Worm (Caenorhabditis elegans) whole organism, L4 larva: ENCODE data around the gene frpr-19.

Source experiments
- F37D6.2 ChIP-seq: sonication (generic microtip); optimal IDR thresholded peaks from 2 replicates; lab custom pipeline; 2016; ENCODE audit warnings: mild to moderate bottlenecking, missing genetic modification characterization, missing compliant biosample characterization
- Y48G9A.11 ChIP-seq: fragments of 200-800 bp; sonication (Bioruptor generic); IDR thresholded peaks from 2 replicates; pipeline ENCODE4 v1.3.6; 2022; ENCODE audit warnings: missing genetic modification reagents, missing genetic modification characterization, missing compliant biosample characterization
- ZK337.2 ChIP-seq: fragments of 200-800 bp; sonication (Bioruptor generic); IDR thresholded peaks from 2 replicates; pipeline ENCODE4 v1.3.6; 2022; ENCODE audit warnings: missing genetic modification reagents, missing genetic modification characterization, missing compliant biosample characterization
- ZK546.5 ChIP-seq, 2 experiments: sonication (generic microtip); optimal IDR thresholded peaks; 2 replicates each; lab custom pipeline; 2017; ENCODE audit warnings: missing biosample characterization in 2 of 2, missing genetic modification characterization in 2 of 2
- aha-1 ChIP-seq: fragments of 150-350 bp; peaks from one replicate; lab custom pipeline; 2014; ENCODE audit warnings: missing biosample characterization, missing genetic modification characterization
- arid-1 ChIP-seq: fragments of 200-800 bp; sonication (Bioruptor generic); conservative IDR thresholded peaks from 2 replicates; pipeline ENCODE4 v1.3.6; 2022; ENCODE audit warnings: missing genetic modification reagents, missing genetic modification characterization, missing compliant biosample characterization
- attf-4 ChIP-seq: sonication (generic microtip); optimal IDR thresholded peaks from 3 replicates; lab custom pipeline; 2017; ENCODE audit warnings: missing biosample characterization, missing genetic modification characterization
- ceh-28 ChIP-seq: fragments of 150-350 bp; optimal IDR thresholded peaks from 2 replicates; lab custom pipeline; 2014; ENCODE audit warnings: missing biosample characterization, missing genetic modification reagents, missing genetic modification characterization
- ceh-32 ChIP-seq: sonication (generic microtip); optimal IDR thresholded peaks from 2 replicates; lab custom pipeline; 2016; ENCODE audit warnings: mild to moderate bottlenecking, missing genetic modification characterization, missing compliant biosample characterization; ENCODE audit not compliant: poor library complexity
- ceh-44 ChIP-seq: fragments of 200-800 bp; sonication (Bioruptor generic); IDR thresholded peaks from 2 replicates; pipeline ENCODE4 v1.3.6; 2022; ENCODE audit warnings: missing genetic modification reagents, missing genetic modification characterization, missing compliant biosample characterization
- ceh-82 ChIP-seq: sonication (generic microtip); optimal IDR thresholded peaks from 2 replicates; lab custom pipeline; 2017; ENCODE audit warnings: missing biosample characterization, missing genetic modification characterization
- ces-1 ChIP-seq: fragments of 150-350 bp; sonication (generic microtip); optimal IDR thresholded peaks from 4 replicates; lab custom pipeline; 2014; ENCODE audit warnings: missing biosample characterization, missing genetic modification reagents, missing genetic modification characterization
- daf-16 ChIP-seq, 3 experiments: sonication (generic microtip); optimal IDR thresholded peaks; 2 replicates each; lab custom pipeline; 2016 to 2017; ENCODE audit warnings: missing genetic modification characterization in 3 of 3, missing genetic modification reagents in 3 of 3, mild to moderate bottlenecking in 2 of 3, missing compliant biosample characterization in 2 of 3, missing biosample characterization in 1 of 3, moderate library complexity in 1 of 3
- dmd-6 ChIP-seq: fragments of 200-800 bp; sonication (Bioruptor generic); IDR thresholded peaks from 2 replicates; pipeline ENCODE4 v1.3.6; 2022; ENCODE audit warnings: missing genetic modification reagents, missing genetic modification characterization, missing compliant biosample characterization
- dpl-1 ChIP-seq: fragments of 150-350 bp; optimal IDR thresholded peaks from 2 replicates; lab custom pipeline; 2014; ENCODE audit warnings: missing biosample characterization, missing genetic modification reagents, missing genetic modification characterization
- dve-1 ChIP-seq: sonication (generic microtip); optimal IDR thresholded peaks from 2 replicates; lab custom pipeline; 2017; ENCODE audit warnings: antibody characterized with exemption, mild to moderate bottlenecking, missing genetic modification characterization, missing compliant biosample characterization; ENCODE audit not compliant: insufficient read depth
- egl-43 ChIP-seq: fragments of 200-800 bp; sonication (Bioruptor generic); IDR thresholded peaks from 2 replicates; pipeline ENCODE4 v1.3.6; 2022; ENCODE audit warnings: missing genetic modification reagents, missing genetic modification characterization, missing compliant biosample characterization
- hlh-11 ChIP-seq: fragments of 200-800 bp; sonication (Bioruptor generic); optimal IDR thresholded peaks from 2 replicates; lab custom pipeline; 2018; ENCODE audit warnings: mild to moderate bottlenecking, missing genetic modification characterization, missing compliant biosample characterization
- hlh-30 ChIP-seq: sonication (generic microtip); optimal IDR thresholded peaks from 2 replicates; lab custom pipeline; 2017; ENCODE audit warnings: antibody characterized with exemption, mild to moderate bottlenecking, missing genetic modification characterization, missing compliant biosample characterization; ENCODE audit not compliant: insufficient read depth
- hmg-1.1 ChIP-seq: fragments of 200-800 bp; sonication (Bioruptor generic); IDR thresholded peaks from 2 replicates; pipeline ENCODE4 v1.3.6; 2022; ENCODE audit warnings: missing genetic modification reagents, missing genetic modification characterization, missing compliant biosample characterization
- lin-1 ChIP-seq: fragments of 200-800 bp; sonication (Bioruptor generic); IDR thresholded peaks from 2 replicates; pipeline ENCODE4 v1.3.6; 2022; ENCODE audit warnings: missing genetic modification reagents, missing genetic modification characterization, missing compliant biosample characterization
- lin-29 ChIP-seq: fragments of 200-800 bp; sonication (Bioruptor generic); IDR thresholded peaks from 2 replicates; pipeline ENCODE4 v1.3.6; 2022; ENCODE audit warnings: missing genetic modification reagents, missing genetic modification characterization, missing compliant biosample characterization
- lin-38 ChIP-seq: fragments of 200-800 bp; sonication (Bioruptor generic); IDR thresholded peaks from 2 replicates; pipeline ENCODE4 v1.3.6; 2022; ENCODE audit warnings: missing genetic modification reagents, missing genetic modification characterization, missing compliant biosample characterization
- lin-39 ChIP-seq: fragments of 150-350 bp; optimal IDR thresholded peaks from 2 replicates; lab custom pipeline; 2014; ENCODE audit warnings: missing biosample characterization, missing genetic modification reagents, missing genetic modification characterization
- madf-5 ChIP-seq, 2 experiments: fragments of 200-800 bp; sonication (Bioruptor generic); IDR thresholded peaks; 2 replicates each; pipeline ENCODE4 v1.3.6; 2022; ENCODE audit warnings: missing compliant biosample characterization in 2 of 2, missing genetic modification characterization in 2 of 2
- madf-9 ChIP-seq: fragments of 200-800 bp; sonication (Bioruptor generic); conservative IDR thresholded peaks from 2 replicates; pipeline ENCODE4 v1.3.6; 2022; ENCODE audit warnings: missing genetic modification reagents, missing genetic modification characterization, missing compliant biosample characterization
- mdl-1 ChIP-seq, 2 experiments: fragments of 150-350 bp in 1 of 2; sonication (generic microtip) in 1 of 2; optimal IDR thresholded peaks; 2 replicates each; lab custom pipeline; 2014 to 2017; ENCODE audit warnings: missing biosample characterization in 2 of 2, missing genetic modification characterization in 2 of 2
- mes-2 ChIP-seq: sonication (generic microtip); optimal IDR thresholded peaks from 2 replicates; lab custom pipeline; 2016; ENCODE audit warnings: missing genotype, mild to moderate bottlenecking, missing genetic modification characterization, missing compliant biosample characterization; ENCODE audit not compliant: poor library complexity, severe bottlenecking
- mxl-3 ChIP-seq: fragments of 200-800 bp; sonication (Bioruptor generic); optimal IDR thresholded peaks from 2 replicates; lab custom pipeline; 2018; ENCODE audit warnings: mild to moderate bottlenecking, missing genetic modification characterization, missing compliant biosample characterization
- nhr-11 ChIP-seq: fragments of 150-350 bp; optimal IDR thresholded peaks from 2 replicates; lab custom pipeline; 2014; ENCODE audit warnings: missing biosample characterization, missing genetic modification characterization
- nhr-111 ChIP-seq: fragments of 200-800 bp; sonication (Bioruptor generic); optimal IDR thresholded peaks from 2 replicates; lab custom pipeline; 2018; ENCODE audit warnings: mild to moderate bottlenecking, missing genetic modification characterization, missing compliant biosample characterization
- nhr-28 ChIP-seq: fragments of 150-350 bp; optimal IDR thresholded peaks from 2 replicates; lab custom pipeline; 2014; ENCODE audit warnings: missing biosample characterization, missing genetic modification characterization
- nhr-6 ChIP-seq: fragments of 150-350 bp; optimal IDR thresholded peaks from 2 replicates; lab custom pipeline; 2014; ENCODE audit warnings: missing biosample characterization, missing genetic modification characterization
- pqm-1 ChIP-seq: sonication (generic microtip); optimal IDR thresholded peaks from 2 replicates; lab custom pipeline; 2017; ENCODE audit warnings: missing biosample characterization, missing genetic modification characterization
- set-16 ChIP-seq: fragments of 200-800 bp; sonication (Bioruptor generic); IDR thresholded peaks from 2 replicates; pipeline ENCODE4 v1.3.6; 2022; ENCODE audit warnings: missing genetic modification reagents, missing genetic modification characterization, missing compliant biosample characterization
- skn-1 ChIP-seq: fragments of 150-350 bp; optimal IDR thresholded peaks from 2 replicates; lab custom pipeline; 2014; ENCODE audit warnings: missing biosample characterization, missing genetic modification characterization
- unc-62 ChIP-seq, 3 experiments: fragments of 150-350 bp in 1 of 3; sonication (generic microtip); optimal IDR thresholded peaks in 2 of 3; peaks in 1 of 3; 1 replicate in 1 of 3; 2 replicates in 2 of 3; lab custom pipeline; 2014 to 2017; ENCODE audit warnings: missing biosample characterization in 3 of 3, missing genetic modification characterization in 3 of 3, missing genetic modification reagents in 3 of 3, missing genotype in 1 of 3

The frpr-19 gene

ce11 chrIV:1745453-1746051 lies 35.9 kb downstream of the frpr-19 start, which contains the start of the genes Y41D4A.6 and Y41D4A.4 (continued):
- no peak for TF ChIP-seq skn-1 (tag; lab: Kevin White, UChicago)
- TF ChIP-seq ceh-28 (tag; lab: Kevin White, UChicago) = no peak
- TF ChIP-seq ZK337.2 = peak; percentile 86
- no peak for TF ChIP-seq attf-4 (tag; lab: Kevin White, UChicago)
- no peak for TF ChIP-seq lin-39
- no peak for TF ChIP-seq lin-29 (GFP tag; lab: Robert Waterston, UW)
- no peak for TF ChIP-seq ceh-82 (tag; lab: Kevin White, UChicago)
- TF ChIP-seq madf-5 (GFP tag; IDR thresholded peaks at IDR 0.05; lab: Robert Waterston, UW) = 0 out of 4 replicates have a peak, but pooled peaks have one; percentile 8 to 47
- TF ChIP-seq daf-16 (GFP tag; optimal IDR thresholded peaks at IDR 0.05; lab: Kevin White, UChicago) = no peak
- peak; percentile 19 for TF ChIP-seq daf-16 (tag; optimal IDR thresholded peaks at IDR 0.05; lab: Kevin White, UChicago)
- TF ChIP-seq lin-1 = no peak
- peak; percentile 54 for TF ChIP-seq F37D6.2 (tag; lab: Kevin White, UChicago)

ce11 chrIV:1740105-1741023 lies 41.1 kb downstream of the frpr-19 start, which contains the start of gene ptpn-22:
Gene ptpn-22, minus strand, starts transcription at chrIV:1740262.
- no peak for TF ChIP-seq daf-16 (GFP tag; optimal IDR thresholded peaks at IDR 0.05; lab: Kevin White, UChicago)
- TF ChIP-seq daf-16 (tag; optimal IDR thresholded peaks at IDR 0.05; lab: Kevin White, UChicago) = peak; percentile 18
- no peak for TF ChIP-seq nhr-11 (tag; lab: Kevin White, UChicago)
- TF ChIP-seq ceh-28 (tag; lab: Kevin White, UChicago) = peak; percentile 90
- peak; percentile 9 for TF ChIP-seq nhr-28 (tag; lab: Kevin White, UChicago)
- peak; percentile 35 for TF ChIP-seq aha-1 (tag; lab: Kevin White, UChicago)
- no peak for TF ChIP-seq ceh-44 (GFP tag; lab: Robert Waterston, UW)
- peak; percentile 25 for TF ChIP-seq hlh-11 (tag; lab: Kevin White, UChicago)

DNA sequence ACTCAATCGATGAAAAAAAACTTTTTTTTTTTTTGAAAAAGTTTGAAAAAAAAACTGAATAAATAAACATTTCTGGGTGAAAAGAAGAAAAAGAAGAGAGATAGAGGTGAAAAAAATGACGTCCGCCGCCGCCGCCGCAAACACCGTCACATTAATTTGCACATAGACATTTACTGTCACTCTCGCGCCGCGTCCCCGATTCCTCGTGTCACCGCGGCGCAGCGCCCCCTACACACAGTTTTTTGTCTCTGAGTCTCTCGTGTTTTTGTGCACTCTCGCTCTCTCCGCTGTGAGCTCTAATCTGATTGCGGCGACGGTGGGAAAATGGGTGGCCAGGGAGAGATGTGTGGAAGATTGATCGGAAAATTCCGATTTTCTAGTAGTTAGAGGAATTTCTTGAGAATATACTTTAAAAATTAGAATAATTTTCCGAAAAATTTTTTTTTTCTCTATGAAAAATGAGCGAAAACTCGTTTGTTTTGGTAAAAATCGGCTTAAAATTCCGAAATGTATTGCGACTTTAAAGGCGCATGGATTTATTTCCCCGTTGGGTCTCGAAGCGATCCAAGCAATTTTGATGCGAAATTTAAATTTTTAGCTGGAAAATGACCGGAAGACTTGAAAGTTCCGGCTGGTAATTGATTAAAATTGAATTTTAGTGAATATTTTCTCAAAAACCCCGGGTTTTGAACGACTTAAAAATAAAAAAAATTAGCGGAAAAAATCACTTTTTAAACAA lies 41.9 kb downstream of the frpr-19 start:
- TF ChIP-seq ZK546.5 (tag; optimal IDR thresholded peaks at IDR 0.05; lab: Kevin White, UChicago) = no peak
- no peak for TF ChIP-seq nhr-6 (tag; lab: Kevin White, UChicago)
- TF ChIP-seq mxl-3 (GFP tag; lab: Kevin White, UChicago) = peak; percentile 61
- TF ChIP-seq mdl-1 (tag; optimal IDR thresholded peaks at IDR 0.05; lab: Kevin White, UChicago) = peak; percentile 27 to 40
- TF ChIP-seq madf-9 (GFP tag; lab: Robert Waterston, UW) = peak; percentile 47; the same call in 1 of the 2 replicates
- TF ChIP-seq nhr-111 = no peak
- peak; percentile 3 for TF ChIP-seq dpl-1
- no peak for TF ChIP-seq ces-1 (GFP tag; lab: Kevin White, UChicago)
- TF ChIP-seq dmd-6 (GFP tag; lab: Robert Waterston, UW) = peak; percentile 48; the same call in 1 of the 2 replicates
- peak; percentile 40 for TF ChIP-seq aha-1 (tag; lab: Kevin White, UChicago)
- TF ChIP-seq hmg-1.1 = peak; percentile 50; the same call in 1 of the 2 replicates
- TF ChIP-seq set-16 (GFP tag; lab: Robert Waterston, UW) = peak; percentile 61
- peak; percentile 75 for TF ChIP-seq hlh-30 (tag; lab: Kevin White, UChicago)
- TF ChIP-seq unc-62 (GFP tag; optimal IDR thresholded peaks at IDR 0.05 in 1 of 2; lab: Kevin White, UChicago) = peak in 1 of 2 experiments; percentile 77
- no peak for TF ChIP-seq unc-62 (tag; optimal IDR thresholded peaks at IDR 0.05; lab: Kevin White, UChicago)
- peak; percentile 16 for TF ChIP-seq pqm-1
- peak; percentile 59 for TF ChIP-seq lin-38 (GFP tag; lab: Robert Waterston, UW)
- no peak for TF ChIP-seq arid-1 (GFP tag; lab: Robert Waterston, UW)
- peak; percentile 63; the same call in 1 of the 2 replicates for TF ChIP-seq egl-43
- TF ChIP-seq hlh-11 (tag; lab: Kevin White, UChicago) = peak; percentile 61
- TF ChIP-seq daf-16 (GFP tag; optimal IDR thresholded peaks at IDR 0.05; lab: Kevin White, UChicago) = no peak
- peak; percentile 38 for TF ChIP-seq daf-16 (tag; optimal IDR thresholded peaks at IDR 0.05; lab: Kevin White, UChicago)
- peak; percentile 42 for TF ChIP-seq dve-1
- TF ChIP-seq mes-2 (tag; lab: Kevin White, UChicago) = peak; percentile 40
- TF ChIP-seq nhr-28 (tag; lab: Kevin White, UChicago) = peak; percentile 18
- no peak for TF ChIP-seq Y48G9A.11
- no peak for TF ChIP-seq ceh-32 (tag; lab: Kevin White, UChicago)
